Fruit fly (Drosophila melanogaster) whole organism, prepupa: Measurements from ENCODE around the gene Nup93-2.

Experiments
- Blimp-1 ChIP-seq: fragments of 200-800 bp; sonication (Bioruptor generic); optimal IDR thresholded peaks from 3 replicates; lab custom pipeline; 2017; ENCODE audit warnings: missing biosample characterization, missing genetic modification characterization, mild to moderate bottlenecking, moderate library complexity, missing genetic modification reagents
- CG10669 ChIP-seq: fragments of 200-800 bp; sonication (Bioruptor generic); optimal IDR thresholded peaks from 3 replicates; lab custom pipeline; 2018; ENCODE audit warnings: missing biosample characterization, mild to moderate bottlenecking, missing genetic modification characterization, moderate library complexity
- CG11762 ChIP-seq: fragments of 200-800 bp; sonication (Bioruptor generic); optimal IDR thresholded peaks from 3 replicates; lab custom pipeline; 2016; ENCODE audit warnings: missing biosample characterization, missing genetic modification characterization; ENCODE audit not compliant: insufficient read depth
- CG11902 ChIP-seq: fragments of 200-800 bp; sonication (Bioruptor generic); optimal IDR thresholded peaks from 3 replicates; lab custom pipeline; 2016; ENCODE audit warnings: missing biosample characterization, missing genetic modification characterization
- CG15336 ChIP-seq: fragments of 200-800 bp; sonication (Bioruptor generic); IDR thresholded peaks from 2 replicates; pipeline ENCODE4 v1.3.6; 2022; ENCODE audit warnings: missing biosample characterization, missing genetic modification characterization
- CG1621 ChIP-seq: fragments of 200-800 bp; sonication (Bioruptor generic); optimal IDR thresholded peaks from 3 replicates; lab custom pipeline; 2018; ENCODE audit warnings: missing biosample characterization, mild to moderate bottlenecking, missing genetic modification characterization
- CG16779 ChIP-seq: fragments of 200-800 bp; sonication (Bioruptor generic); optimal IDR thresholded peaks from 3 replicates; lab custom pipeline; 2017; ENCODE audit warnings: missing biosample characterization, mild to moderate bottlenecking, missing genetic modification characterization
- CG3032 ChIP-seq: fragments of 200-800 bp; optimal IDR thresholded peaks from 2 replicates; lab custom pipeline; 2019; ENCODE audit warnings: missing biosample characterization, mild to moderate bottlenecking, missing genetic modification characterization, moderate library complexity
- CG32006 ChIP-seq: fragments of 200-800 bp; sonication (Bioruptor generic); optimal IDR thresholded peaks from 3 replicates; lab custom pipeline; 2017; ENCODE audit warnings: missing biosample characterization, mild to moderate bottlenecking, missing genetic modification characterization
- CG34406 ChIP-seq: fragments of 200-800 bp; sonication (Bioruptor generic); optimal IDR thresholded peaks from 3 replicates; lab custom pipeline; 2016; ENCODE audit warnings: missing biosample characterization, missing genetic modification characterization
- CG3919 ChIP-seq: fragments of 200-800 bp; sonication (Bioruptor generic); optimal IDR thresholded peaks from 3 replicates; lab custom pipeline; 2016; ENCODE audit warnings: missing biosample characterization, missing genetic modification characterization
- CG4318 ChIP-seq: fragments of 200-800 bp; sonication (Bioruptor generic); optimal IDR thresholded peaks from 3 replicates; lab custom pipeline; 2017; ENCODE audit warnings: missing biosample characterization, mild to moderate bottlenecking, missing genetic modification characterization
- CG6163 ChIP-seq: fragments of 200-800 bp; sonication (Bioruptor generic); IDR thresholded peaks from 3 replicates; pipeline ENCODE4 v1.3.6; 2022; ENCODE audit warnings: missing biosample characterization, missing genetic modification characterization
- CG6792 ChIP-seq: fragments of 200-800 bp; sonication (Bioruptor generic); optimal IDR thresholded peaks from 3 replicates; lab custom pipeline; 2016; ENCODE audit warnings: missing biosample characterization, missing genetic modification characterization
- CG6854 ChIP-seq: fragments of 200-800 bp; sonication (Bioruptor generic); optimal IDR thresholded peaks from 2 replicates; lab custom pipeline; 2017; ENCODE audit warnings: missing biosample characterization, mild to moderate bottlenecking, missing genetic modification characterization
- CG8119 ChIP-seq: fragments of 200-800 bp; sonication (Bioruptor generic); IDR thresholded peaks from 3 replicates; pipeline ENCODE4 v1.3.6; 2022; ENCODE audit warnings: missing biosample characterization, missing genetic modification characterization
- CG8632 ChIP-seq: fragments of 200-800 bp; sonication (Bioruptor generic); optimal IDR thresholded peaks from 3 replicates; lab custom pipeline; 2016; ENCODE audit warnings: missing biosample characterization, missing genetic modification characterization
- CG9139 ChIP-seq: fragments of 200-800 bp; sonication (Bioruptor generic); optimal IDR thresholded peaks from 3 replicates; lab custom pipeline; 2017; ENCODE audit warnings: missing biosample characterization, mild to moderate bottlenecking, missing genetic modification characterization
- Eip75B ChIP-seq: fragments of 200-800 bp; sonication (Bioruptor generic); optimal IDR thresholded peaks from 3 replicates; lab custom pipeline; 2016; ENCODE audit warnings: missing biosample characterization, missing genetic modification characterization
- Ets21C ChIP-seq: fragments of 200-800 bp; sonication (Bioruptor generic); optimal IDR thresholded peaks from 3 replicates; lab custom pipeline; 2016; ENCODE audit warnings: missing biosample characterization, missing genetic modification characterization
- Ets96B ChIP-seq: fragments of 200-800 bp; optimal IDR thresholded peaks from 2 replicates; lab custom pipeline; 2019; ENCODE audit warnings: missing biosample characterization, mild to moderate bottlenecking, missing genetic modification characterization, moderate library complexity
- Gug ChIP-seq: fragments of 200-800 bp; sonication (Bioruptor generic); IDR thresholded peaks from 2 replicates; pipeline ENCODE4 v1.3.6; 2022; ENCODE audit warnings: missing biosample characterization, missing genetic modification characterization
- Hr38 ChIP-seq: sonication (Bioruptor generic); optimal IDR thresholded peaks from 2 replicates; lab custom pipeline; 2016; ENCODE audit warnings: missing biosample characterization, missing genetic modification characterization
- Hr39 ChIP-seq: fragments of 200-800 bp; sonication (Bioruptor generic); optimal IDR thresholded peaks from 2 replicates; lab custom pipeline; 2016; ENCODE audit warnings: missing biosample characterization, missing genetic modification characterization
- Met ChIP-seq: fragments of 200-800 bp; sonication (Bioruptor generic); optimal IDR thresholded peaks from 3 replicates; lab custom pipeline; 2016; ENCODE audit warnings: missing biosample characterization, missing genetic modification characterization
- OdsH ChIP-seq: fragments of 200-800 bp; sonication (Bioruptor generic); optimal IDR thresholded peaks from 3 replicates; lab custom pipeline; 2016; ENCODE audit warnings: missing biosample characterization, missing genetic modification characterization
- Sox14 ChIP-seq: fragments of 200-800 bp; sonication (Bioruptor generic); optimal IDR thresholded peaks from 3 replicates; lab custom pipeline; 2016; ENCODE audit warnings: missing biosample characterization, missing genetic modification characterization
- Sox15 ChIP-seq: fragments of 200-800 bp; sonication (Bioruptor generic); optimal IDR thresholded peaks from 3 replicates; lab custom pipeline; 2016; ENCODE audit warnings: missing biosample characterization, missing genetic modification characterization
- acj6 ChIP-seq: fragments of 200-800 bp; sonication (Bioruptor generic); optimal IDR thresholded peaks from 3 replicates; lab custom pipeline; 2016; ENCODE audit warnings: missing biosample characterization, missing genetic modification characterization
- cyc ChIP-seq: fragments of 200-800 bp; sonication (Bioruptor generic); optimal IDR thresholded peaks from 3 replicates; lab custom pipeline; 2016; ENCODE audit warnings: missing biosample characterization, missing genetic modification characterization
- dsx ChIP-seq: fragments of 200-800 bp; optimal IDR thresholded peaks from 3 replicates; lab custom pipeline; 2019; ENCODE audit warnings: missing biosample characterization, mild to moderate bottlenecking, missing genetic modification characterization, moderate library complexity; ENCODE audit not compliant: poor library complexity, severe bottlenecking
- eg ChIP-seq: fragments of 200-800 bp; sonication (Bioruptor generic); IDR thresholded peaks from 3 replicates; pipeline ENCODE4 v1.3.6; 2022; ENCODE audit warnings: missing biosample characterization, missing genetic modification characterization
- esn ChIP-seq: fragments of 200-800 bp; sonication (Bioruptor generic); optimal IDR thresholded peaks from 2 replicates; lab custom pipeline; 2016; ENCODE audit warnings: missing biosample characterization, mild to moderate bottlenecking, missing genetic modification characterization, moderate library complexity
- fd59A ChIP-seq: fragments of 200-800 bp; sonication (Bioruptor generic); optimal IDR thresholded peaks from 2 replicates; lab custom pipeline; 2017; ENCODE audit warnings: missing biosample characterization, mild to moderate bottlenecking, missing genetic modification characterization, missing genetic modification reagents
- lz ChIP-seq: fragments of 200-800 bp; sonication (Bioruptor generic); optimal IDR thresholded peaks from 3 replicates; lab custom pipeline; 2016; ENCODE audit warnings: missing biosample characterization, missing genetic modification characterization
- net ChIP-seq: fragments of 200-800 bp; sonication (Bioruptor generic); optimal IDR thresholded peaks from 3 replicates; lab custom pipeline; 2016; ENCODE audit warnings: missing biosample characterization, missing genetic modification characterization
- pdm3 ChIP-seq: fragments of 200-800 bp; sonication (Bioruptor generic); optimal IDR thresholded peaks from 3 replicates; lab custom pipeline; 2016; ENCODE audit warnings: missing biosample characterization, missing genetic modification characterization
- salr ChIP-seq, 2 experiments: fragments of 200-800 bp; sonication (Bioruptor generic); optimal IDR thresholded peaks; 3 replicates each; lab custom pipeline; 2016 to 2018; ENCODE audit warnings: missing biosample characterization in 2 of 2, missing genetic modification characterization in 2 of 2, mild to moderate bottlenecking in 1 of 2
- ss ChIP-seq, 2 experiments: fragments of 200-800 bp; sonication (Bioruptor generic); optimal IDR thresholded peaks; 2 replicates in 1 of 2; 3 replicates in 1 of 2; lab custom pipeline; 2017 to 2018; ENCODE audit warnings: mild to moderate bottlenecking in 2 of 2, missing biosample characterization in 2 of 2, missing genetic modification characterization in 2 of 2, moderate library complexity in 1 of 2
- svp ChIP-seq: fragments of 200-800 bp; sonication (Bioruptor generic); peaks from one replicate; lab custom pipeline; 2016; ENCODE audit warnings: missing biosample characterization, missing genetic modification characterization
- vri ChIP-seq: fragments of 200-800 bp; sonication (Bioruptor generic); optimal IDR thresholded peaks from 3 replicates; lab custom pipeline; 2016; ENCODE audit warnings: missing biosample characterization, mild to moderate bottlenecking, missing genetic modification characterization

The Nup93-2 gene

DNA sequence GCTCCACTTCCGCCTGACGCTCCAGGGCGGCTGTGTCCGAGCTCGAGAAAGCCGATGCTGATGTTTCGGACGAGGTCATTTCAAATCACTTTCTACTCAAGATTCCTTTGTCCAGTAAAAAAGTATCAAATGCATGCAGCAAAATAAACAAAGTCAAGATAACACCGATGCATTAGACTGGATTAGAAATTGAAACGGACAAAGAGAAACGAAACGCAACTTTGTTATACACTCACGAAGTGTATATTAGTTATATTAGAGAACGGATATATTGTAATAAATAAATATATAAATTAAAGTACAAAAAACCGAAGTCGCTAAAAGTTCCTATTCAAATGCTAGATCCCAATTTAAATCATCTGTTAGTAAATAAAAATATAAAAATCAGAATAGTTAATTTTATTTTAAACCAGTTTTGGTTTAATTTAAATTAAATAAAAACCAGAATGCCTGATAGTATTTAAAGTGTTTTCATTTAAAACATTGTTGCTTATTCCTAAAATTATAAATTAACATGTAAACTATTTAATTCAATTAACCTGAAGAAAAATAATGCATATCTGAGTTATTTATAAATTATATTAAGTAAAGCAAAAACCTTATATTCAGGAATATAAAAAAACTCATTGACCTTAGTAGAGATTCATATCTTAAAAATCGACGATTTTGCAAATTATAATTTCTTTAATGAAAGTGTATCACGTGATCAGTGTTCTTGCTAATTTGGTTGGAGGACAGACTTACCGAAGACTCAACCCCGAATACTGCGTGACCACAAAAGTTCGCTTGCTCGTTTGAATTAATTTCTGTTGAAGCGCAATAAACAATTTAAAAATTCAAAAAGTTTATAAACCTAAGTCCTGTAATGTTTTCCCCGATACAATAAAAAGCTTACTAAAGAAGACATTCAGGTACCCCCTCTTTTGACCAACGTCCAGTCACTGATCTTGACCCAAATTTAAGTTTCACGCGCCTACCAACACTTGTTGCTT lies 4.1 kb downstream of the Nup93-2 start, which contains the start of gene Dph2 (continued):
- peak; percentile 2 for TF ChIP-seq CG11762 (GFP tag; lab: Kevin White, UChicago)
- TF ChIP-seq dsx (GFP tag; lab: Kevin White, UChicago) = no peak
- TF ChIP-seq pdm3 (GFP tag; lab: Kevin White, UChicago) = no peak
- peak; percentile 35 for TF ChIP-seq Ets96B (tag; lab: Kevin White, UChicago)
- peak; percentile 35 for TF ChIP-seq CG32006 (GFP tag; lab: Kevin White, UChicago)
- TF ChIP-seq CG6792 (GFP tag; lab: Kevin White, UChicago) = no peak
- peak; percentile 49 for TF ChIP-seq CG3032 (tag; lab: Kevin White, UChicago)
- TF ChIP-seq acj6 (GFP tag; lab: Kevin White, UChicago) = no peak
- no peak for TF ChIP-seq Hr38 (GFP tag; lab: Kevin White, UChicago)
- TF ChIP-seq Gug = peak; percentile 66; the same call in 1 of the 2 replicates
- TF ChIP-seq eg (GFP tag; lab: Robert Waterston, UW) = peak; percentile 92
- no peak for TF ChIP-seq OdsH (GFP tag; lab: Kevin White, UChicago)
- no peak for TF ChIP-seq fd59A (GFP tag; lab: Kevin White, UChicago)
- TF ChIP-seq CG34406 (GFP tag; lab: Kevin White, UChicago) = peak; percentile 39
- TF ChIP-seq CG8632 = peak; percentile 14
- no peak for TF ChIP-seq net (GFP tag; lab: Kevin White, UChicago)
- TF ChIP-seq CG8119 (GFP tag; lab: Robert Waterston, UW) = peak; percentile 75; the same call in 2 of the 3 replicates
- TF ChIP-seq Eip75B (GFP tag; lab: Kevin White, UChicago) = peak; percentile 86

DNA sequence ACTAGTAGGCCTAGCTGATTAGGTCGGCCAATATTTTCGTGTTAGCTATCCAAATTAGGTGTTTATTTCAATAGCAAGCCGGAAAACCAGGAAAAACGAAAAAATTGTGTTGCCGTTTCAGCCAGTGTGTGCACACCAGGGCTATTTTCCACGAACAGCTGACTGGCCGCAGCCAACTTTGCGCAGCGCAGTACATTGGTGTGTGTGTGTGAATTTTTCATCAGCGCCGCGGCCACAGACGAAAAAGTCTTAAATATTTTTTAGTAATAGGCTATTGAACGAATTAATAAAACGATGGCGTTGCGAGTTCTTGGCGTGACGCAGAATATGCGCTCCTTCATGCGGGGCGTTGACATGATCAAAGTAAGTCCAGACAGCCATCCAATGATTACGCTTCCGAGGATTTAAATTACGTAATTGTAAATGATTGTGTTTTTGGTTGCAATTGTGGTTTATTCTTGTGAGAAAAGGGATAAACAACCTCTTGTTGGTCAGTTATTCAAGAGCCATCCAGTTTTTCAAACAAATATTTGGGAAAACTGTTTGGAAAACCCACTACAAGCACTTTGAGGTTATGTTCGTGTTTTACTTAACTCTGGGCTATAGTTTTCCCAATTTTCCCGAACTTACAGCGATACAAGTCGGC lies 8.0 kb downstream of the Nup93-2 start, which contains the start of the genes CycC and UQCR-C1:
CycC (minus strand) TSS at position 142 of the 646 bp plus-strand sequence.
UQCR-C1 (plus strand) TSS at position 168 of the 646 bp plus-strand sequence.
- TF ChIP-seq vri = peak; percentile 80
- TF ChIP-seq esn (GFP tag; lab: Kevin White, UChicago) = no peak

DNA sequence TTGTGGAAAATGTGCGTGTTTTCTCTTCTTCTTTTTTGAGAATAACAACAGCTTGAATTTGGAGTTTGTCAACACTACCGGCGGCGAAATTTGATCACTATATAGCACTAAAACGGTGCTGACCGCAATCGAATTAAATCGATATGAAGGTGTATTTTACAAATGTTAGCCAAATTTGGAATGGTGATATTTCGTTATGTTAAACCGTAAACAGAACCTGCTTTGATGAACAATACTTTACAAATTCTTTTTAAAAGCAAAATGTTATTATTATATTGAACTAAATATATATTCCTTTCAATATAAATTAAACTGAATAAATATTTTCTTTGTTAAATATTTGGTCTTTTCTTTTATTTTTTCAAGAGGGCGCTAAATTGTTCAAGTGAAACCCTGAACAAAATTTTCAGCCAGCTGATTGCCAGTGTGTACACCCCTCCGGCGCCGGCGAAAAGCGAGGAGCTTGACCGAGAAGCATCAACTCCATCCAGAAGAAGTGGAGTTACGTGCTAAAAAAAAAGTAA lies 12.1 kb downstream of the Nup93-2 start, which contains the start of the genes Rrp6, CG33331 and CG33332:
Rrp6 (minus strand) TSS at position 236 of the 524 bp plus-strand sequence.
CG33331 (plus strand) TSS at position 446 of the 524 bp plus-strand sequence.
CG33332 (plus strand) TSS at position 446 of the 524 bp plus-strand sequence.
- no peak; the same call in 1 of the 3 replicates for TF ChIP-seq eg (GFP tag; lab: Robert Waterston, UW)
- peak; percentile 27 for TF ChIP-seq Sox15 (GFP tag; lab: Kevin White, UChicago)
- peak; percentile 41 for TF ChIP-seq Gug
- no peak for TF ChIP-seq CG8632
- no peak for TF ChIP-seq CG6854 (GFP tag; lab: Kevin White, UChicago)
- TF ChIP-seq CG3919 (GFP tag; lab: Kevin White, UChicago) = peak; percentile 80
- no peak for TF ChIP-seq CG11762 (GFP tag; lab: Kevin White, UChicago)
- TF ChIP-seq esn (GFP tag; lab: Kevin White, UChicago) = peak; percentile 75
- TF ChIP-seq CG15336 (GFP tag; lab: Robert Waterston, UW) = peak; percentile 66
- TF ChIP-seq CG34406 (GFP tag; lab: Kevin White, UChicago) = no peak
- TF ChIP-seq Hr39 (GFP tag; lab: Kevin White, UChicago) = no peak
- peak; percentile 65 for TF ChIP-seq lz
- no peak for TF ChIP-seq CG4318 (GFP tag; lab: Kevin White, UChicago)
- no peak for TF ChIP-seq pdm3 (GFP tag; lab: Kevin White, UChicago)
- no peak for TF ChIP-seq ss (GFP tag; optimal IDR thresholded peaks at IDR 0.05; lab: Kevin White, UChicago)
- TF ChIP-seq net (GFP tag; lab: Kevin White, UChicago) = no peak
- peak; percentile 73 for TF ChIP-seq acj6 (GFP tag; lab: Kevin White, UChicago)
- TF ChIP-seq CG9139 (GFP tag; lab: Kevin White, UChicago) = no peak
- peak; percentile 64 for TF ChIP-seq cyc (GFP tag; lab: Kevin White, UChicago)
- no peak for TF ChIP-seq Ets21C (GFP tag; lab: Kevin White, UChicago)
- no peak for TF ChIP-seq CG1621 (tag; lab: Kevin White, UChicago)
- peak; percentile 47; the same call in 1 of the 3 replicates for TF ChIP-seq CG6163 (GFP tag; lab: Robert Waterston, UW)
- TF ChIP-seq Ets96B (tag; lab: Kevin White, UChicago) = peak; percentile 61
- no peak for TF ChIP-seq dsx (GFP tag; lab: Kevin White, UChicago)
- TF ChIP-seq svp (GFP tag; lab: Kevin White, UChicago) = no peak
- TF ChIP-seq salr (GFP tag; optimal IDR thresholded peaks at IDR 0.05; lab: Kevin White, UChicago) = peak in 1 of 2 experiments; percentile 6
- TF ChIP-seq Blimp-1 (GFP tag; lab: Kevin White, UChicago) = no peak
- no peak for TF ChIP-seq OdsH (GFP tag; lab: Kevin White, UChicago)
- no peak for TF ChIP-seq CG16779 (tag; lab: Kevin White, UChicago)
- no peak for TF ChIP-seq CG10669 (GFP tag; lab: Kevin White, UChicago)
- no peak for TF ChIP-seq Met (GFP tag; lab: Kevin White, UChicago)
- TF ChIP-seq Sox14 (GFP tag; lab: Kevin White, UChicago) = peak; percentile 69
- TF ChIP-seq CG11902 (GFP tag; lab: Kevin White, UChicago) = peak; percentile 40
